Fruit fly (Drosophila melanogaster) whole organism, pupa: ENCODE data around the gene Rpn5.

Source experiments
- CG14655 ChIP-seq: fragments of 200-800 bp; sonication (Bioruptor generic); optimal IDR thresholded peaks from 3 replicates; lab custom pipeline; 2017; ENCODE audit warnings: mild to moderate bottlenecking, missing biosample characterization, missing genetic modification reagents, missing genetic modification characterization
- CG34367 ChIP-seq: fragments of 200-800 bp; sonication (Bioruptor generic); optimal IDR thresholded peaks from 2 replicates; lab custom pipeline; 2018; ENCODE audit warnings: missing biosample characterization, mild to moderate bottlenecking, missing genetic modification characterization
- rn ChIP-seq: fragments of 200-800 bp; sonication (Bioruptor generic); IDR thresholded peaks from 2 replicates; pipeline ENCODE4 v1.3.6; 2022; ENCODE audit warnings: missing biosample characterization, missing genetic modification characterization

dm6 chr3R:5794267-5795089 lies 5.2 kb downstream of the Rpn5 start, which contains the start of the genes PSMG1 and CG10979:
- no peak for TF ChIP-seq rn (GFP tag; lab: Robert Waterston, UW)
- TF ChIP-seq CG34367 (tag; lab: Kevin White, UChicago): no peak
- TF ChIP-seq CG14655 (GFP tag; lab: Kevin White, UChicago): no peak
